Fruit fly (Drosophila melanogaster): ENCODE data around the gene CG13361.

dm6 chrX:756856-757255 is 3.4 kb upstream of the CG13361 start:
- TF ChIP-seq Hr39 (GFP tag; optimal IDR thresholded peaks at IDR 0.05) (no peak), esn (GFP tag; optimal IDR thresholded peaks at IDR 0.05) (no peak), Hr4 (GFP tag; optimal IDR thresholded peaks at IDR 0.05) (no peak), Blimp-1 (GFP tag; optimal IDR thresholded peaks at IDR 0.05) (no peak), dac (GFP tag; optimal IDR thresholded peaks at IDR 0.05) (no peak), Eip93F (GFP tag; optimal IDR thresholded peaks at IDR 0.05) (peak; percentile 54), net (GFP tag; optimal IDR thresholded peaks at IDR 0.05) (no peak), Ets21C (GFP tag; optimal IDR thresholded peaks at IDR 0.05) (no peak), svp (GFP tag) (peak; percentile 43), Smox (GFP tag; optimal IDR thresholded peaks at IDR 0.05) (no peak), pdm3 (GFP tag; optimal IDR thresholded peaks at IDR 0.05) (no peak), fd85E (GFP tag; optimal IDR thresholded peaks at IDR 0.05) (no peak), achi (GFP tag; optimal IDR thresholded peaks at IDR 0.05) (no peak)
